Fruit fly (Drosophila melanogaster) whole organism, embryonic: ENCODE results near the gene CG13766.

Source experiments
- CG10979 ChIP-seq: fragments of 200-800 bp; sonication (Bioruptor generic); optimal IDR thresholded peaks from 2 replicates; lab custom pipeline; 2018; ENCODE audit warnings: missing biosample characterization, mild to moderate bottlenecking, missing genetic modification characterization, moderate library complexity
- CG13775 ChIP-seq: fragments of 200-800 bp; sonication (Bioruptor generic); optimal IDR thresholded peaks from 3 replicates; lab custom pipeline; 2017; ENCODE audit warnings: missing biosample characterization, mild to moderate bottlenecking, missing genetic modification characterization
- CG14050 ChIP-seq: fragments of 200-800 bp; sonication (Bioruptor generic); IDR thresholded peaks from 3 replicates; pipeline ENCODE4 v1.3.6; 2022; ENCODE audit warnings: missing biosample characterization, missing genetic modification characterization
- CG14710 ChIP-seq: fragments of 200-800 bp; sonication (Bioruptor generic); optimal IDR thresholded peaks from 3 replicates; lab custom pipeline; 2019; ENCODE audit warnings: missing biosample characterization, mild to moderate bottlenecking, missing genetic modification characterization, moderate library complexity
- CG1529 ChIP-seq: fragments of 200-800 bp; sonication (Bioruptor generic); optimal IDR thresholded peaks from 3 replicates; lab custom pipeline; 2018; ENCODE audit warnings: missing biosample characterization, missing genetic modification characterization
- CG15514 ChIP-seq: fragments of 200-800 bp; sonication (Bioruptor generic); optimal IDR thresholded peaks from 3 replicates; lab custom pipeline; 2017; ENCODE audit warnings: missing biosample characterization, missing genetic modification characterization, mild to moderate bottlenecking, moderate library complexity, missing genetic modification reagents
- CG15601 ChIP-seq: fragments of 200-800 bp; sonication (Bioruptor generic); optimal IDR thresholded peaks from 3 replicates; lab custom pipeline; 2019; ENCODE audit warnings: missing biosample characterization, mild to moderate bottlenecking, missing genetic modification characterization, moderate library complexity
- CG1647 ChIP-seq: fragments of 200-800 bp; sonication (Bioruptor generic); optimal IDR thresholded peaks from 3 replicates; lab custom pipeline; 2016; ENCODE audit warnings: missing biosample characterization, missing genetic modification characterization
- CG16779 ChIP-seq: fragments of 200-800 bp; sonication (Bioruptor generic); IDR thresholded peaks from 2 replicates; pipeline ENCODE4 v1.3.6; 2022; ENCODE audit warnings: missing biosample characterization, missing genetic modification characterization
- CG30020 ChIP-seq: fragments of 200-800 bp; optimal IDR thresholded peaks from 2 replicates; lab custom pipeline; 2019; ENCODE audit warnings: missing biosample characterization, mild to moderate bottlenecking, missing genetic modification characterization, moderate library complexity
- CG3163 ChIP-seq: fragments of 200-800 bp; sonication (Bioruptor generic); optimal IDR thresholded peaks from 3 replicates; lab custom pipeline; 2016; ENCODE audit warnings: missing biosample characterization, missing genetic modification characterization
- CG4404 ChIP-seq: fragments of 200-800 bp; sonication (Bioruptor generic); IDR thresholded peaks from 2 replicates; pipeline ENCODE4 v1.3.6; 2022; ENCODE audit warnings: missing biosample characterization, missing genetic modification characterization
- CG4854 ChIP-seq: fragments of 200-800 bp; sonication (Bioruptor generic); optimal IDR thresholded peaks from 2 replicates; lab custom pipeline; 2016; ENCODE audit warnings: missing biosample characterization, missing genetic modification characterization, inconsistent platforms
- CG5245 ChIP-seq: fragments of 200-800 bp; sonication (Bioruptor generic); optimal IDR thresholded peaks from 3 replicates; lab custom pipeline; 2016; ENCODE audit warnings: missing biosample characterization, missing genetic modification characterization
- CG6689 ChIP-seq: fragments of 200-800 bp; sonication (Bioruptor generic); IDR thresholded peaks from 2 replicates; pipeline ENCODE4 v1.3.6; 2022; ENCODE audit warnings: missing biosample characterization, missing genetic modification characterization
- CG6813 ChIP-seq: fragments of 200-800 bp; sonication (Bioruptor generic); optimal IDR thresholded peaks from 2 replicates; lab custom pipeline; 2017; ENCODE audit warnings: missing biosample characterization, missing genetic modification characterization, mild to moderate bottlenecking, moderate library complexity, missing genetic modification reagents
- CG7357 ChIP-seq: fragments of 200-800 bp; sonication (Bioruptor generic); IDR thresholded peaks from 3 replicates; pipeline ENCODE4 v1.3.6; 2022; ENCODE audit warnings: missing biosample characterization, missing genetic modification characterization
- CG7786 ChIP-seq: fragments of 200-800 bp; sonication (Bioruptor generic); optimal IDR thresholded peaks from 2 replicates; lab custom pipeline; 2016; ENCODE audit warnings: missing biosample characterization, missing genetic modification characterization
- CG8281 ChIP-seq: fragments of 200-800 bp; sonication (Bioruptor generic); optimal IDR thresholded peaks from 2 replicates; lab custom pipeline; 2018; ENCODE audit warnings: missing biosample characterization, mild to moderate bottlenecking, missing genetic modification characterization, moderate library complexity
- CG9876 ChIP-seq: fragments of 200-800 bp; sonication (Bioruptor generic); optimal IDR thresholded peaks from 2 replicates; lab custom pipeline; 2016; ENCODE audit warnings: missing biosample characterization, missing genetic modification characterization
- CTCF ChIP-seq: fragments of 200-800 bp; sonication (Bioruptor generic); optimal IDR thresholded peaks from 2 replicates; lab custom pipeline; 2017; ENCODE audit warnings: missing biosample characterization, mild to moderate bottlenecking, missing genetic modification characterization, moderate library complexity
- Deaf1 ChIP-seq: fragments of 200-800 bp; optimal IDR thresholded peaks from 3 replicates; lab custom pipeline; 2019; ENCODE audit warnings: missing biosample characterization, mild to moderate bottlenecking, missing genetic modification characterization, moderate library complexity
- Doc2 ChIP-seq: fragments of 200-800 bp; sonication (Bioruptor generic); IDR thresholded peaks from 2 replicates; pipeline ENCODE4 v1.3.6; 2022; ENCODE audit warnings: missing biosample characterization, missing genetic modification characterization
- Kr ChIP-seq: fragments of 200-800 bp; sonication (Bioruptor generic); optimal IDR thresholded peaks from 2 replicates; lab custom pipeline; 2017; ENCODE audit warnings: missing biosample characterization, mild to moderate bottlenecking, missing genetic modification characterization
- Lim3 ChIP-seq: fragments of 200-800 bp; sonication (Bioruptor generic); IDR thresholded peaks from 2 replicates; pipeline ENCODE4 v1.3.6; 2022; ENCODE audit warnings: missing biosample characterization, missing genetic modification characterization
- MBD-R2 ChIP-seq: fragments of 200-800 bp; sonication (Bioruptor generic); IDR thresholded peaks from 2 replicates; pipeline ENCODE4 v1.3.6; 2022; ENCODE audit warnings: missing biosample characterization, missing genetic modification characterization
- MTF-1 ChIP-seq: fragments of 200-800 bp; sonication (Bioruptor generic); optimal IDR thresholded peaks from 2 replicates; lab custom pipeline; 2018; ENCODE audit warnings: missing biosample characterization, mild to moderate bottlenecking, missing genetic modification characterization, borderline replicate concordance
- Mrtf ChIP-seq: fragments of 200-800 bp; sonication (Bioruptor generic); IDR thresholded peaks from 3 replicates; pipeline ENCODE4 v1.3.6; 2022; ENCODE audit warnings: missing biosample characterization, missing genetic modification characterization
- NC2α ChIP-seq: fragments of 200-800 bp; sonication (Bioruptor generic); optimal IDR thresholded peaks from 2 replicates; lab custom pipeline; 2016; ENCODE audit warnings: missing biosample characterization, missing genetic modification characterization
- Poxn ChIP-seq: fragments of 200-800 bp; sonication (Bioruptor generic); IDR thresholded peaks from 2 replicates; pipeline ENCODE4 v1.3.6; 2022; ENCODE audit warnings: missing biosample characterization, missing genetic modification characterization
- Ptx1 ChIP-seq: fragments of 200-800 bp; sonication (Bioruptor generic); IDR thresholded peaks from 2 replicates; pipeline ENCODE4 v1.3.6; 2022; ENCODE audit warnings: missing biosample characterization, missing genetic modification characterization
- Stat92E ChIP-seq, 3 experiments: fragments of >200 bp in 2 of 3; fragments of 200-800 bp in 1 of 3; sonication (Bioruptor generic) in 1 of 3; optimal IDR thresholded peaks; 2 replicates each; lab custom pipeline; 2017 to 2019; ENCODE audit warnings: missing biosample characterization in 3 of 3, missing genetic modification characterization in 3 of 3, mild to moderate bottlenecking in 1 of 3, moderate library complexity in 1 of 3
- Xrp1 ChIP-seq: fragments of 200-800 bp; sonication (Bioruptor generic); IDR thresholded peaks from 2 replicates; pipeline ENCODE4 v1.3.6; 2022; ENCODE audit warnings: missing biosample characterization, missing genetic modification characterization
- bab2 ChIP-seq: fragments of 200-800 bp; sonication (Bioruptor generic); optimal IDR thresholded peaks from 2 replicates; lab custom pipeline; 2016; ENCODE audit warnings: missing biosample characterization, missing genetic modification characterization
- btn ChIP-seq: fragments of 200-800 bp; sonication (Bioruptor generic); optimal IDR thresholded peaks from 2 replicates; lab custom pipeline; 2016; ENCODE audit warnings: missing biosample characterization, missing genetic modification characterization
- ems ChIP-seq: fragments of 200-800 bp; sonication (Bioruptor generic); optimal IDR thresholded peaks from 3 replicates; lab custom pipeline; 2016; ENCODE audit warnings: missing biosample characterization, missing genetic modification characterization
- eve ChIP-seq, 2 experiments: fragments of >200 bp; optimal IDR thresholded peaks; 2 replicates each; lab custom pipeline; 2017; ENCODE audit warnings: missing biosample characterization in 2 of 2, missing genetic modification characterization in 2 of 2
- h ChIP-seq: fragments of >200 bp; optimal IDR thresholded peaks from 2 replicates; lab custom pipeline; 2017
- hb ChIP-seq: fragments of 200-800 bp; sonication (Bioruptor generic); IDR thresholded peaks from 3 replicates; pipeline ENCODE4 v1.3.6; 2022; ENCODE audit warnings: missing biosample characterization, missing genetic modification characterization; ENCODE audit not compliant: partially characterized antibody
- insv ChIP-seq, 2 experiments: fragments of 200-800 bp; sonication (Bioruptor generic); optimal IDR thresholded peaks; 3 replicates each; lab custom pipeline; 2016 to 2018; ENCODE audit warnings: missing biosample characterization in 2 of 2, missing genetic modification characterization in 2 of 2
- lola ChIP-seq, 3 experiments: fragments of >200 bp in 2 of 3; fragments of 200-800 bp in 1 of 3; sonication (Bioruptor generic) in 1 of 3; optimal IDR thresholded peaks; 2 replicates each; lab custom pipeline; 2017 to 2019; ENCODE audit warnings: missing biosample characterization in 3 of 3, missing genetic modification characterization in 3 of 3, mild to moderate bottlenecking in 1 of 3, moderate library complexity in 1 of 3
- mirr ChIP-seq: fragments of 200-800 bp; sonication (Bioruptor generic); optimal IDR thresholded peaks from 3 replicates; lab custom pipeline; 2018; ENCODE audit warnings: missing biosample characterization, mild to moderate bottlenecking, missing genetic modification characterization
- org-1 ChIP-seq: fragments of 200-800 bp; sonication (Bioruptor generic); optimal IDR thresholded peaks from 2 replicates; lab custom pipeline; 2017; ENCODE audit warnings: missing biosample characterization, missing genetic modification characterization
- pb ChIP-seq: fragments of 200-800 bp; sonication (Bioruptor generic); optimal IDR thresholded peaks from 3 replicates; lab custom pipeline; 2016; ENCODE audit warnings: missing biosample characterization, missing genetic modification characterization
- prd ChIP-seq, 3 experiments: fragments of >200 bp in 2 of 3; fragments of 200-800 bp in 1 of 3; sonication (Bioruptor generic) in 1 of 3; optimal IDR thresholded peaks in 2 of 3; IDR thresholded peaks in 1 of 3; 2 replicates in 2 of 3; 3 replicates in 1 of 3; pipeline versions ENCODE4 v1.3.6 to Lab custom; 2017 to 2022; ENCODE audit warnings: missing biosample characterization in 1 of 3, missing genetic modification characterization in 1 of 3
- pros ChIP-seq: fragments of 200-800 bp; sonication (Bioruptor generic); optimal IDR thresholded peaks from 3 replicates; lab custom pipeline; 2019; ENCODE audit warnings: missing biosample characterization, mild to moderate bottlenecking, missing genetic modification characterization, moderate library complexity
- ro ChIP-seq: fragments of 200-800 bp; sonication (Bioruptor generic); IDR thresholded peaks from 2 replicates; pipeline ENCODE4 v1.3.6; 2022; ENCODE audit warnings: missing biosample characterization, missing genetic modification characterization
- sisA ChIP-seq: fragments of 200-800 bp; sonication (Bioruptor generic); IDR thresholded peaks from 2 replicates; pipeline ENCODE4 v1.3.6; 2022; ENCODE audit warnings: missing biosample characterization, missing genetic modification characterization
- ssp ChIP-seq: fragments of 200-800 bp; sonication (Bioruptor generic); IDR thresholded peaks from 2 replicates; pipeline ENCODE4 v1.3.6; 2022; ENCODE audit warnings: missing biosample characterization, missing genetic modification characterization
- stc ChIP-seq: fragments of 200-800 bp; sonication (Bioruptor generic); IDR thresholded peaks from 2 replicates; pipeline ENCODE4 v1.3.6; 2022; ENCODE audit warnings: missing biosample characterization, missing genetic modification characterization
- wdn ChIP-seq: fragments of 200-800 bp; sonication (Bioruptor generic); IDR thresholded peaks from 2 replicates; pipeline ENCODE4 v1.3.6; 2022; ENCODE audit warnings: missing biosample characterization, missing genetic modification characterization

The CG13766 gene

dm6 chr2L:6612477-6613004, 46.6 kb upstream of the CG13766 start (continued):
- TF ChIP-seq MBD-R2 (GFP tag; lab: Robert Waterston, UW), result peak; percentile 100
- TF ChIP-seq CG5245 (GFP tag; lab: Kevin White, UChicago), result peak; percentile 100
- TF ChIP-seq CG30020 (tag; lab: Kevin White, UChicago), result peak; percentile 95
- TF ChIP-seq CG15514 (GFP tag; lab: Kevin White, UChicago), result peak; percentile 97
- TF ChIP-seq Mrtf (GFP tag; lab: Robert Waterston, UW), result peak; percentile 100
- TF ChIP-seq CG7357, result peak; percentile 99
- peak; percentile 98 for TF ChIP-seq CG3163 (GFP tag; lab: Kevin White, UChicago)
- peak; percentile 92 to 96 for TF ChIP-seq insv (GFP tag; optimal IDR thresholded peaks at IDR 0.05; lab: Kevin White, UChicago)
- TF ChIP-seq wdn, result peak; percentile 100
- TF ChIP-seq CG10979 (tag; lab: Kevin White, UChicago), result peak; percentile 100
- TF ChIP-seq Lim3 (GFP tag; lab: Robert Waterston, UW), result peak; percentile 100
- TF ChIP-seq prd (optimal IDR thresholded peaks at IDR 0.05; lab: Kevin White, UChicago), result no peak
- TF ChIP-seq prd (GFP tag; IDR thresholded peaks at IDR 0.05; lab: Robert Waterston, UW), result peak; percentile 100
- TF ChIP-seq Kr (GFP tag; lab: Kevin White, UChicago), result peak; percentile 96
- peak; percentile 100 for TF ChIP-seq CG13775 (GFP tag; lab: Kevin White, UChicago)
- TF ChIP-seq CG1529 (GFP tag; lab: Kevin White, UChicago), result peak; percentile 100
- peak; percentile 100 for TF ChIP-seq Poxn
- TF ChIP-seq ssp, result peak; percentile 98
- TF ChIP-seq eve (GFP tag; optimal IDR thresholded peaks at IDR 0.05; lab: Kevin White, UChicago), result peak; percentile 43 to 100
- peak in 1 of 3 experiments; percentile 100 for TF ChIP-seq lola (GFP tag; optimal IDR thresholded peaks at IDR 0.05; lab: Kevin White, UChicago)
- TF ChIP-seq Ptx1 (GFP tag; lab: Robert Waterston, UW), result peak; percentile 100
- peak; percentile 100 for TF ChIP-seq ro (GFP tag; lab: Robert Waterston, UW)
- peak; percentile 100 for TF ChIP-seq CG9876 (GFP tag; lab: Kevin White, UChicago)
- peak; percentile 100 for TF ChIP-seq CG4854 (GFP tag; lab: Kevin White, UChicago)
- peak; percentile 100 for TF ChIP-seq CG7786 (GFP tag; lab: Kevin White, UChicago)
- peak; percentile 95 for TF ChIP-seq pros (GFP tag; lab: Kevin White, UChicago)
- peak; percentile 100 for TF ChIP-seq CG1647 (GFP tag; lab: Kevin White, UChicago)
- TF ChIP-seq CG8281 (tag; lab: Kevin White, UChicago), result peak; percentile 97
- TF ChIP-seq Xrp1 (GFP tag; lab: Robert Waterston, UW), result peak; percentile 100
- peak; percentile 100 for TF ChIP-seq ems (GFP tag; lab: Kevin White, UChicago)
- peak; percentile 100 for TF ChIP-seq stc (GFP tag; lab: Robert Waterston, UW)
- TF ChIP-seq bab2 (GFP tag; lab: Kevin White, UChicago), result peak; percentile 100
- TF ChIP-seq MTF-1, result peak; percentile 100
- peak; percentile 100 for TF ChIP-seq sisA (GFP tag; lab: Robert Waterston, UW)
- TF ChIP-seq h (lab: Kevin White, UChicago), result no peak
- peak; percentile 96 for TF ChIP-seq Deaf1 (tag; lab: Kevin White, UChicago)
- TF ChIP-seq NC2α (GFP tag; lab: Kevin White, UChicago), result peak; percentile 100
- no peak for TF ChIP-seq hb (GFP tag; lab: Robert Waterston, UW)
- peak; percentile 100 for TF ChIP-seq CG4404 (GFP tag; lab: Robert Waterston, UW)
- TF ChIP-seq CG14710 (tag; lab: Kevin White, UChicago), result peak; percentile 99
- peak; percentile 100 for TF ChIP-seq btn (GFP tag; lab: Kevin White, UChicago)
- TF ChIP-seq Stat92E (GFP tag; optimal IDR thresholded peaks at IDR 0.05; lab: Kevin White, UChicago), result peak in 1 of 3 experiments; percentile 100
- TF ChIP-seq CG15601 (tag; lab: Kevin White, UChicago), result peak; percentile 100
- TF ChIP-seq pb (GFP tag; lab: Kevin White, UChicago), result peak; percentile 100
- TF ChIP-seq mirr (GFP tag; lab: Kevin White, UChicago), result peak; percentile 100
- TF ChIP-seq CG14050 (GFP tag; lab: Robert Waterston, UW), result peak; percentile 100
- TF ChIP-seq CTCF (GFP tag; lab: Kevin White, UChicago), result peak; percentile 86
- TF ChIP-seq Doc2 (GFP tag; lab: Robert Waterston, UW), result peak; percentile 100
- TF ChIP-seq org-1, result peak; percentile 100
- TF ChIP-seq CG6689 (GFP tag; lab: Robert Waterston, UW), result peak; percentile 100
- TF ChIP-seq CG6813 (GFP tag; lab: Kevin White, UChicago), result peak; percentile 100
- peak; percentile 100 for TF ChIP-seq CG16779 (GFP tag; lab: Robert Waterston, UW)
